Worm (Caenorhabditis elegans) whole organism, L3 larva: Measurements from ENCODE around the gene acdh-10.

Source experiments
- R02D3.7 ChIP-seq: fragments of 150-350 bp; optimal IDR thresholded peaks from 2 replicates; lab custom pipeline; 2014; ENCODE audit warnings: missing biosample characterization, missing genetic modification characterization
- ceh-28 ChIP-seq: fragments of 150-350 bp; optimal IDR thresholded peaks from 2 replicates; lab custom pipeline; 2014; ENCODE audit warnings: missing biosample characterization, missing genetic modification reagents, missing genetic modification characterization
- nhr-237 ChIP-seq: fragments of 150-350 bp; optimal IDR thresholded peaks from 2 replicates; lab custom pipeline; 2014; ENCODE audit warnings: missing biosample characterization, missing genetic modification characterization
- nhr-77 ChIP-seq: fragments of 150-350 bp; optimal IDR thresholded peaks from 2 replicates; lab custom pipeline; 2014; ENCODE audit warnings: missing biosample characterization, missing genetic modification characterization

ce11 chrX:17215753-17216152, 1.1 kb upstream of the acdh-10 start:
- TF ChIP-seq nhr-237 (no peak), ceh-28 (tag; lab: Kevin White, UChicago) (no peak), nhr-77 (no peak), R02D3.7 (tag; lab: Kevin White, UChicago) (no peak)
